Fruit fly (Drosophila melanogaster): ENCODE data around the gene Kul.

The Kul gene

dm6 chr3R:29757226-29757625, 31.6 kb downstream of the Kul start (continued):
- peak; percentile 0 for TF ChIP-seq dmrt99B (tag; optimal IDR thresholded peaks at IDR 0.05)
- TF ChIP-seq HLH3B (GFP tag; IDR thresholded peaks at IDR 0.05): peak; percentile 41; the same call in 1 of the 2 replicates
- no peak for TF ChIP-seq phol (tag; optimal IDR thresholded peaks at IDR 0.05)
- no peak for TF ChIP-seq chn (GFP tag; optimal IDR thresholded peaks at IDR 0.05)
- TF ChIP-seq gt (GFP tag; IDR thresholded peaks at IDR 0.05): no peak
- TF ChIP-seq CG12104 (GFP tag; optimal IDR thresholded peaks at IDR 0.05): no peak
- TF ChIP-seq CG7271 (tag; optimal IDR thresholded peaks at IDR 0.05): no peak
- no peak for TF ChIP-seq CHES-1-like (GFP tag; optimal IDR thresholded peaks at IDR 0.05)
- no peak for TF ChIP-seq Sry-β (GFP tag; optimal IDR thresholded peaks at IDR 0.05)
- no peak for TF ChIP-seq pros (GFP tag; optimal IDR thresholded peaks at IDR 0.05)
- TF ChIP-seq CG4424 (GFP tag; optimal IDR thresholded peaks at IDR 0.05): no peak
- TF ChIP-seq CG6254 (GFP tag; optimal IDR thresholded peaks at IDR 0.05): no peak
- TF ChIP-seq CrebB (tag; optimal IDR thresholded peaks at IDR 0.05): no peak
- TF ChIP-seq her (GFP tag; optimal IDR thresholded peaks at IDR 0.05): no peak
- TF ChIP-seq ranshi (GFP tag; IDR thresholded peaks at IDR 0.05): 0 out of 2 replicates have a peak, but pooled peaks have one; percentile 38
- TF ChIP-seq CG8290 (GFP tag; optimal IDR thresholded peaks at IDR 0.05): no peak
- TF ChIP-seq CG8290 (tag; optimal IDR thresholded peaks at IDR 0.05): peak in 1 of 2 experiments; percentile 72
- no peak for TF ChIP-seq CG10366 (GFP tag; IDR thresholded peaks at IDR 0.05)
- TF ChIP-seq pita (GFP tag; optimal IDR thresholded peaks at IDR 0.05): no peak
- no peak for TF ChIP-seq Spps (tag; optimal IDR thresholded peaks at IDR 0.05)
- no peak for TF ChIP-seq CG11085 (GFP tag; IDR thresholded peaks at IDR 0.05)
- TF ChIP-seq CG32772 (GFP tag; IDR thresholded peaks at IDR 0.05): no peak
- TF ChIP-seq CG13296 (GFP tag; optimal IDR thresholded peaks at IDR 0.05): peak; percentile 5
- no peak for TF ChIP-seq tap (tag; optimal IDR thresholded peaks at IDR 0.05)
- no peak for TF ChIP-seq Dref (GFP tag; IDR thresholded peaks at IDR 0.05)
- TF ChIP-seq lilli (GFP tag; optimal IDR thresholded peaks at IDR 0.05): no peak
- peak; percentile 59 for TF ChIP-seq mirr (GFP tag; optimal IDR thresholded peaks at IDR 0.05)
- no peak for TF ChIP-seq GATAe (GFP tag; conservative IDR thresholded peaks at IDR 0.05)
- TF ChIP-seq CG4730 (GFP tag; IDR thresholded peaks at IDR 0.05): no peak
- no peak for TF ChIP-seq HLH54F (GFP tag; optimal IDR thresholded peaks at IDR 0.05)
- TF ChIP-seq H2.0 (GFP tag; IDR thresholded peaks at IDR 0.05): no peak
- TF ChIP-seq slp2 (GFP tag; optimal IDR thresholded peaks at IDR 0.05): no peak
- no peak for TF ChIP-seq Side (GFP tag; optimal IDR thresholded peaks at IDR 0.05)
- no peak for TF ChIP-seq CG18262 (tag; optimal IDR thresholded peaks at IDR 0.05)
- peak; percentile 7 for TF ChIP-seq Fer1 (GFP tag; optimal IDR thresholded peaks at IDR 0.05)
- TF ChIP-seq Asciz (GFP tag; optimal IDR thresholded peaks at IDR 0.05): peak; percentile 37
- TF ChIP-seq nau (GFP tag; optimal IDR thresholded peaks at IDR 0.05): peak; percentile 49
- peak; percentile 23 for TF ChIP-seq bcd (GFP tag; optimal IDR thresholded peaks at IDR 0.05)
- TF ChIP-seq CG18619 (GFP tag; optimal IDR thresholded peaks at IDR 0.05): no peak
- TF ChIP-seq Bgb (GFP tag; IDR thresholded peaks at IDR 0.05; ENCODE audit: partially characterized antibody): 0 out of 2 replicates have a peak, but pooled peaks have one; percentile 13
- TF ChIP-seq CG17802 (tag; optimal IDR thresholded peaks at IDR 0.05): peak; percentile 0
- no peak for TF ChIP-seq bigmax (GFP tag; optimal IDR thresholded peaks at IDR 0.05)
- TF ChIP-seq CG7963 (GFP tag; IDR thresholded peaks at IDR 0.05; ENCODE audit: partially characterized antibody): no peak
- no peak for TF ChIP-seq lov (optimal IDR thresholded peaks at IDR 0.05)
- TF ChIP-seq lov (GFP tag; IDR thresholded peaks at IDR 0.05): no peak
- peak; percentile 11 for TF ChIP-seq kay (GFP tag; optimal IDR thresholded peaks at IDR 0.05)
- TF ChIP-seq wdn (GFP tag; IDR thresholded peaks at IDR 0.05): no peak
- no peak for TF ChIP-seq CG5245 (GFP tag; optimal IDR thresholded peaks at IDR 0.05)
- no peak for TF ChIP-seq CG2129 (GFP tag; IDR thresholded peaks at IDR 0.05; ENCODE audit: partially characterized antibody)
- no peak for TF ChIP-seq Hey (tag; optimal IDR thresholded peaks at IDR 0.05)
- TF ChIP-seq CG6654 (GFP tag; optimal IDR thresholded peaks at IDR 0.05): no peak
- no peak for TF ChIP-seq chif (GFP tag; optimal IDR thresholded peaks at IDR 0.05)
- TF ChIP-seq Hr39 (optimal IDR thresholded peaks at IDR 0.05): no peak

All from whole organism, embryonic.